Worm (Caenorhabditis elegans): ENCODE data around the gene F02D8.1.

Gene F02D8.1

DNA sequence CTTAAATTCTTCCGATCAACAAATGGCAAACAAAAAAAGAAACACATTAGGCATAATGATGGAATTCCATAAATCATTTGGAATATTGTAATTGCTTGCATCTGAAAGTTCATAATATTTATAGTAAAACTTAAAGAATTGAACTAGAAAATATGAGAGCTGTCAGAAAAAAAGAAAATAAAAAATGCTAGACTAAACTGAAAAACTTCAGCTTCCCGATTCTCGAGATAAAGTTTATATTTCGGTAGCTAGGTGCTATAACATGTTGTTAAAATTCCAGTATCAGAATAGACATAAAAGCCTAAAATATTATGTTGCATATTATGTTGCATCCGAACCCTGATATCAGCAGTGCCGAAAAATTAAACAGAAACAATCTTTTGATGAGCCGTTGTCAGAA, 54.4 kb downstream of the F02D8.1 start, which contains the start of gene srg-54:
Gene srg-54, minus strand, starts transcription at position 101 of the 400 bp plus-strand sequence.
- TF ChIP-seq sma-9 (GFP tag; optimal IDR thresholded peaks at IDR 0.05) (no peak), sma-9 (tag; optimal IDR thresholded peaks at IDR 0.05) (no peak), ztf-11 (tag; optimal IDR thresholded peaks at IDR 0.05) (no peak), zag-1 (tag; optimal IDR thresholded peaks at IDR 0.05) (no peak), lsy-2 (tag; optimal IDR thresholded peaks at IDR 0.05) (no peak), lin-13 (GFP tag; optimal IDR thresholded peaks at IDR 0.05) (no peak), mbf-1 (tag; optimal IDR thresholded peaks at IDR 0.05) (no peak), sma-3 (GFP tag; optimal IDR thresholded peaks at IDR 0.05) (no peak), alr-1 (tag; optimal IDR thresholded peaks at IDR 0.05) (no peak), egl-27 (tag; optimal IDR thresholded peaks at IDR 0.05) (no peak), mdl-1 (tag; optimal IDR thresholded peaks at IDR 0.05) (no peak), ceh-82 (tag; optimal IDR thresholded peaks at IDR 0.05) (no peak), ZK546.5 (tag; optimal IDR thresholded peaks at IDR 0.05) (no peak), crh-2 (tag; optimal IDR thresholded peaks at IDR 0.05) (no peak)

All from whole organism, L2 larva.